Fruit fly (Drosophila melanogaster): ENCODE data around the gene CG44227.

The CG44227 gene

DNA sequence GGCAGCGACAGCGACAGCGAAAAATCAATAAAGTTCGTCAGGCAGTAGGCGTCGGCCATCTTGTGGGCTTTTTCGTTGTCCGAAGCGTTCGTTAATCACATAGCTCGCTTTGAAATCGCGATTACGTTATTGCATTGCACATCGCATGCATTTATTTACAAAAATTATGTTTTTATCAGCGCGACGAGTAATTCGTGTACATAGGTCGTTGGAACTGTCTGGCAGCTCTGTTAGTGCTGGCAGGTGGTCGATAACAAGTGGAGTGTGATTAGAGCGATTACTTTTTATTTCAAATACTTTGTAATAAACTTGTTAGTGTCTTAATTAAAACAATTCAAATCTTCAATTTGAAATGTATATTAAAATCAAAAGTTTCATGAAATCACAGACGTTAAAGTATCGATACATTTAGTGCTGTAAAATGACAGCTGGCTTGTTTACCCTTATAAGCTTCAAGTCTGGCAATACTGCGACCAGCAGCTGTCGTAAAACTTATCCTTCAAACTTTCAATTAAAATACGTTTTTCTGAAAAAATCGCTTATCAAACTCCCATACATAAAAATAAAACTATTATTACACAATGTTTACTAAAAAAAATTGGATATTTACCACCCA lies 21.2 kb downstream of the CG44227 start, which contains the start of gene CG8032 (continued):
- TF ChIP-seq crp (GFP tag; optimal IDR thresholded peaks at IDR 0.05): peak; percentile 75 to 95
- peak; percentile 93 for TF ChIP-seq CG2116 (GFP tag; optimal IDR thresholded peaks at IDR 0.05)
- TF ChIP-seq TFAM (GFP tag; optimal IDR thresholded peaks at IDR 0.05): no peak
- TF ChIP-seq CG12391 (tag; optimal IDR thresholded peaks at IDR 0.05): peak; percentile 74
- no peak for TF ChIP-seq CG11560 (tag; IDR thresholded peaks at IDR 0.05)
- no peak for TF ChIP-seq da (GFP tag; optimal IDR thresholded peaks at IDR 0.05)
- peak; percentile 35 for TF ChIP-seq az2 (GFP tag; optimal IDR thresholded peaks at IDR 0.05)
- no peak for TF ChIP-seq sima (GFP tag; optimal IDR thresholded peaks at IDR 0.05)
- peak; percentile 38 for TF ChIP-seq CG30020 (tag; optimal IDR thresholded peaks at IDR 0.05)
- no peak for TF ChIP-seq tup (GFP tag; optimal IDR thresholded peaks at IDR 0.05)
- TF ChIP-seq tll (GFP tag; optimal IDR thresholded peaks at IDR 0.05): peak in 1 of 2 experiments; percentile 40
- no peak for TF ChIP-seq CG15479 (GFP tag; optimal IDR thresholded peaks at IDR 0.05)
- TF ChIP-seq lmd (GFP tag; IDR thresholded peaks at IDR 0.05): peak; percentile 15; the same call in 1 of the 2 replicates
- no peak for TF ChIP-seq ara (GFP tag; IDR thresholded peaks at IDR 0.05)
- TF ChIP-seq CG2875 (GFP tag; optimal IDR thresholded peaks at IDR 0.05): no peak
- TF ChIP-seq corto (GFP tag; optimal IDR thresholded peaks at IDR 0.05): no peak
- TF ChIP-seq kni (GFP tag; optimal IDR thresholded peaks at IDR 0.05): no peak
- no peak for TF ChIP-seq cato (GFP tag; optimal IDR thresholded peaks at IDR 0.05; ENCODE audit: borderline replicate concordance)
- no peak for TF ChIP-seq prd (optimal IDR thresholded peaks at IDR 0.05)
- TF ChIP-seq prd (GFP tag; IDR thresholded peaks at IDR 0.05): peak; percentile 35; the same call in 1 of the 3 replicates
- peak; percentile 50 for TF ChIP-seq Hsf (GFP tag; optimal IDR thresholded peaks at IDR 0.05)
- TF ChIP-seq h (optimal IDR thresholded peaks at IDR 0.05): no peak
- TF ChIP-seq Dek (tag; optimal IDR thresholded peaks at IDR 0.05): no peak
- TF ChIP-seq hth (optimal IDR thresholded peaks at IDR 0.05): no peak
- no peak for TF ChIP-seq Optix (GFP tag; IDR thresholded peaks at IDR 0.05)
- peak; percentile 57 for TF ChIP-seq Myb (GFP tag; optimal IDR thresholded peaks at IDR 0.05)
- peak; percentile 27 for TF ChIP-seq her (GFP tag; optimal IDR thresholded peaks at IDR 0.05)
- TF ChIP-seq Deaf1 (tag; optimal IDR thresholded peaks at IDR 0.05): peak; percentile 33
- no peak for TF ChIP-seq CG43689 (GFP tag; IDR thresholded peaks at IDR 0.05)
- TF ChIP-seq CG7987 (GFP tag; optimal IDR thresholded peaks at IDR 0.05): peak; percentile 9
- TF ChIP-seq dmrt99B (tag; optimal IDR thresholded peaks at IDR 0.05): peak; percentile 26
- peak in 1 of 3 experiments; percentile 19 for TF ChIP-seq lola (GFP tag; optimal IDR thresholded peaks at IDR 0.05)
- TF ChIP-seq CG14860 (GFP tag; IDR thresholded peaks at IDR 0.05; ENCODE audit: partially characterized antibody): peak; percentile 51; the same call in 1 of the 3 replicates
- no peak for TF ChIP-seq CG10959 (GFP tag; IDR thresholded peaks at IDR 0.05)
- TF ChIP-seq chif (GFP tag; optimal IDR thresholded peaks at IDR 0.05): peak in 1 of 2 experiments; percentile 39
- TF ChIP-seq CG4328 (GFP tag; optimal IDR thresholded peaks at IDR 0.05): peak; percentile 53
- peak; percentile 95 for TF ChIP-seq Med (GFP tag)
- peak; percentile 53; the same call in 2 of the 3 replicates for TF ChIP-seq ase (GFP tag; IDR thresholded peaks at IDR 0.05)
- TF ChIP-seq Elba2 (GFP tag; optimal IDR thresholded peaks at IDR 0.05): peak; percentile 22
- TF ChIP-seq CG10147 (GFP tag; optimal IDR thresholded peaks at IDR 0.05): no peak
- TF ChIP-seq pb (GFP tag; optimal IDR thresholded peaks at IDR 0.05): no peak
- TF ChIP-seq zfh2 (GFP tag; optimal IDR thresholded peaks at IDR 0.05): peak; percentile 48
- peak; percentile 15 for TF ChIP-seq CG8388 (GFP tag; optimal IDR thresholded peaks at IDR 0.05)
- no peak for TF ChIP-seq sim (GFP tag; IDR thresholded peaks at IDR 0.05)
- TF ChIP-seq kay (GFP tag; optimal IDR thresholded peaks at IDR 0.05): peak; percentile 52
- TF ChIP-seq Camta (GFP tag; optimal IDR thresholded peaks at IDR 0.05): peak; percentile 47
- peak; percentile 63 for TF ChIP-seq slbo (GFP tag; IDR thresholded peaks at IDR 0.05)
- TF ChIP-seq insv (GFP tag; optimal IDR thresholded peaks at IDR 0.05): peak in 1 of 2 experiments; percentile 12
- no peak for TF ChIP-seq HLHmδ (GFP tag; optimal IDR thresholded peaks at IDR 0.05)
- TF ChIP-seq CG3995 (GFP tag; optimal IDR thresholded peaks at IDR 0.05): peak; percentile 70
